Fruit fly (Drosophila melanogaster) whole organism: ENCODE results near the gene CG9743.

Source experiments
- CG8478 ChIP-seq: fragments of >200 bp; optimal IDR thresholded peaks from 2 replicates; lab custom pipeline; 2018; ENCODE audit warnings: inconsistent platforms
- Dll ChIP-seq: fragments of >200 bp; optimal IDR thresholded peaks from 2 replicates; lab custom pipeline; 2017
- EcR ChIP-seq, 2 experiments: fragments of >200 bp; optimal IDR thresholded peaks; 2 replicates each; lab custom pipeline; 2017; ENCODE audit warnings: missing biosample characterization in 2 of 2, missing genetic modification characterization in 2 of 2, missing genetic modification reagents in 2 of 2
- pan ChIP-seq: fragments of >200 bp; optimal IDR thresholded peaks from 2 replicates; lab custom pipeline; 2017

DNA sequence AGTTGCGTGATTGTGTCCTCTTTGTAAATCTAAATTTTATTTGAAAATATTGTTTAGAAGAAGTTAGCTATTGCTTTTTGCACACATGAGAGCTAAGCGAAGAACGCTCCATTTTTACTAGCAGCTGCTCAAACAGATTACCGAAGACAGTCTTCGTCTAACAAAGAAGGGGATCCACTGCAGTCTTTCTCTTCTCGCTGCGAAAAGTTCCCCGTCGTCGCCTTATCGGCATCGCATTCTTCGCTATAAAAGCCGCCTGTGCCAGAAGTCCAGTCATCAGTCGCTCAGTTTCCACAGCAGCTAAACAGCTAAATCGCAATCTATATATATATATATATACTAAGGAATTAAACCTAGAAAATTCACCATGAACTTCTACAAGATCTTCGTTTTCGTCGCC lies 13.4 kb upstream of the CG9743 start, which contains the start of gene CecC:
- no peak for TF ChIP-seq Dll (lab: Kevin White, UChicago)
- no peak for TF ChIP-seq pan (lab: Kevin White, UChicago)
- TF ChIP-seq CG8478 (lab: Kevin White, UChicago): no peak
- TF ChIP-seq EcR (GFP tag; optimal IDR thresholded peaks at IDR 0.05; lab: Kevin White, UChicago): no peak
